Worm (Caenorhabditis elegans): ENCODE results near the gene C26E6.12.

DNA sequence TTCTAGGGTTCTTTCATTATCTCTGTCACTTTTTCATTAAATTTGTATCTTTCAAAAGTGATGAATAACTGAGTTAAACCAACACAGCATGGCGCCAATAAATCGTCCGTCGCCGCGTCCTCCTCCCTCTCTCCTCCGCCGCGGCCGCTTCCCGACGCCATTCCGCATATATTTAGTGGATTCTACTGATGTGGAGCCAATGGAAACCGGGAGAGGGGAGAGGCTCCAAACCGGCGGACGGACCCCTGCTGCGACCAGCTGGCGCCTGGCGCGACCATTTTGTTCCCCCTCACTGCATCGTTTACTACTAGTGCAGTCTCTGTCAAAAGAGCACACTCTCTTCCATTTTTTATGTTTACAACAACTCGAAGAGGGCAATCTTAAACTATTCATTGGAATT is 19.2 kb upstream of the C26E6.12 start:
- TF ChIP-seq aly-2 (tag; optimal IDR thresholded peaks at IDR 0.05) (no peak), nhr-10 (tag; optimal IDR thresholded peaks at IDR 0.05) (no peak), nhr-237 (tag; optimal IDR thresholded peaks at IDR 0.05) (no peak), unc-55 (GFP tag; optimal IDR thresholded peaks at IDR 0.05) (no peak), ceh-82 (tag; optimal IDR thresholded peaks at IDR 0.05) (no peak), lin-39 (tag; optimal IDR thresholded peaks at IDR 0.05) (no peak)
